Fruit fly (Drosophila melanogaster): ENCODE data around the gene CG14770.

CG14770 gene

dm6 chrX:1411225-1411932 is 42.3 kb downstream of the CG14770 start (continued):
- TF ChIP-seq CG43689 (GFP tag; IDR thresholded peaks at IDR 0.05) (no peak), Ets65A (GFP tag) (peak; percentile 24), row (GFP tag; IDR thresholded peaks at IDR 0.05) (peak; percentile 41; the same call in 2 of the 3 replicates), D19A (tag; optimal IDR thresholded peaks at IDR 0.05) (peak; percentile 90), CG5180 (GFP tag; optimal IDR thresholded peaks at IDR 0.05) (no peak), CG10147 (GFP tag; optimal IDR thresholded peaks at IDR 0.05) (no peak), lab (GFP tag; optimal IDR thresholded peaks at IDR 0.05) (no peak), Pdp1 (GFP tag; optimal IDR thresholded peaks at IDR 0.05) (no peak), pb (GFP tag; optimal IDR thresholded peaks at IDR 0.05) (no peak), trem (tag; optimal IDR thresholded peaks at IDR 0.05) (no peak), CG7357 (GFP tag; IDR thresholded peaks at IDR 0.05) (no peak), Sox102F (GFP tag; optimal IDR thresholded peaks at IDR 0.05) (no peak), CG2116 (GFP tag; optimal IDR thresholded peaks at IDR 0.05) (no peak), CG9437 (GFP tag; optimal IDR thresholded peaks at IDR 0.05) (no peak), CG9797 (GFP tag; optimal IDR thresholded peaks at IDR 0.05) (no peak), emc (GFP tag; optimal IDR thresholded peaks at IDR 0.05) (no peak), Hr51 (GFP tag; optimal IDR thresholded peaks at IDR 0.05) (no peak), CG1603 (tag; optimal IDR thresholded peaks at IDR 0.05) (no peak), dm (GFP tag; optimal IDR thresholded peaks at IDR 0.05) (no peak), Deaf1 (tag; optimal IDR thresholded peaks at IDR 0.05) (peak; percentile 96), Meics (GFP tag; optimal IDR thresholded peaks at IDR 0.05) (peak; percentile 1), sens (GFP tag) (peak; percentile 23), tap (tag; optimal IDR thresholded peaks at IDR 0.05) (no peak), CG13894 (tag; optimal IDR thresholded peaks at IDR 0.05) (peak; percentile 63), CG17912 (GFP tag; optimal IDR thresholded peaks at IDR 0.05) (no peak), Dad (GFP tag; optimal IDR thresholded peaks at IDR 0.05) (no peak), CG10321 (GFP tag; IDR thresholded peaks at IDR 0.05) (no peak), scrt (GFP tag; optimal IDR thresholded peaks at IDR 0.05) (peak; percentile 34), Xrp1 (GFP tag; IDR thresholded peaks at IDR 0.05) (no peak), fd102C (GFP tag; optimal IDR thresholded peaks at IDR 0.05) (no peak), CG13624 (GFP tag; optimal IDR thresholded peaks at IDR 0.05) (no peak), BtbVII (GFP tag; optimal IDR thresholded peaks at IDR 0.05) (no peak)

DNA sequence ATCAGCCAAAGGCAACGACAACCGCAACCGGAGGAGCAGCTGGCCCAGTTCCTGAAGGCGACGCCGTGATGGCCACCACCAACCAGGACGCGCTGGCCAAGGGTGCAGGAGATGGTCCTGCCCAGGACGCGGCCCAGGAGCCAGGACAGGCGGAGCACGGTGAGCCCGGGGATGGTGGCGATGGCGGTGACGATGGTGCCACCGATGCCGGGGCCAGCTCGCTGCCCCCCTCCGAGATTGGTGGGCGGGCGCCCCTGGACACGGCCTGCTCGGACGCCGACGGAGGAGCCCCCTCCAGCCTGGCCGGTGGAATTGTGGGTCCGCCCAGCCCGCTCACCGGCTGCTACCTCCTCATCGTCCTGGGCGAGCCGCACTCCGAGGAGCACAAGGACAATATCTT is 45.2 kb downstream of the CG14770 start:
- TF ChIP-seq CG9797 (GFP tag; optimal IDR thresholded peaks at IDR 0.05) (no peak), Hr39 (optimal IDR thresholded peaks at IDR 0.05) (peak; percentile 75)
